Fruit fly (Drosophila melanogaster): ENCODE data around the gene CG6041.

DNA sequence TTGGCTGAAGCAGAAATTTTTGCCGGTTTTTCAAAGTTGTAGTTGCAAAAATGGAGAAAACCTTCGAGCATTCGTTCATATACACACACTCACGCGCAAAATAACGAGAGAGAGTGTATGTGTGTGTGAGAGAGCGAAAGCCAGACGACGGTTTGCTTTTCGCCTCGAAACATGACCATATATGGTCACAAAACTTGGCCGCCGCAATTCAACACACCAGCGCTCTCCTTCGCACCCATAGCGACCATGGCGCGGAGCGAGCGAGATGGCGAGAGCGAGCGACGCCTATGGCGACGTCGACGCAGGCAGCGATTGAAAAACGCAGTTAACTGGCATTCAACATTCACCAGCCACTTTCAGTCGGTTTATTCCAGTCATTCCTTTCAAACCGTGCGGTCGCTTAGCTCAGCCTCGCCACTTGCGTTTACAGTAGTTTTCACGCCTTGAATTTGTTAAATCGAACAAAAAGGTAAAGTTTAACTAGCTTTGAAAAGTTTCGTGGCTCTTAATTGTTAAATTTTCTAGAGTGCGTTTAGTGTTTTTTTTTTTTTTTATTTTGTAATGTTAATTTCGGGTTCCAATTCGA, 46.2 kb upstream of the CG6041 start:
- no peak for TF ChIP-seq EcR (GFP tag; optimal IDR thresholded peaks at IDR 0.05)
- no peak for TF ChIP-seq psq (optimal IDR thresholded peaks at IDR 0.05)
- no peak for TF ChIP-seq usp (GFP tag; optimal IDR thresholded peaks at IDR 0.05)
- no peak for TF ChIP-seq pan (optimal IDR thresholded peaks at IDR 0.05)
